Fruit fly (Drosophila melanogaster) whole organism, embryonic: ENCODE measurements around the gene CG3841.
A peak's percentile ranks its signal among the peaks of the same experiment; 100 is the strongest.

Experiments
- Asciz ChIP-seq: fragments of 200-800 bp; sonication (Bioruptor generic); optimal IDR thresholded peaks from 2 replicates; lab custom pipeline; 2017; ENCODE audit warnings: missing biosample characterization, mild to moderate bottlenecking, missing genetic modification characterization, missing genetic modification reagents
- Atf-2 ChIP-seq: fragments of 200-800 bp; sonication (Bioruptor generic); optimal IDR thresholded peaks from 2 replicates; lab custom pipeline; 2016; ENCODE audit warnings: missing biosample characterization, missing genetic modification characterization
- Atf6 ChIP-seq: fragments of 200-800 bp; sonication (Bioruptor generic); IDR thresholded peaks from 2 replicates; pipeline ENCODE4 v1.3.6; 2022; ENCODE audit warnings: missing biosample characterization, missing genetic modification characterization
- CG10209 ChIP-seq: fragments of 200-800 bp; sonication (Bioruptor generic); optimal IDR thresholded peaks from 3 replicates; lab custom pipeline; 2017; ENCODE audit warnings: missing biosample characterization, mild to moderate bottlenecking, missing genetic modification characterization, missing genetic modification reagents
- CG10543 ChIP-seq: fragments of 200-800 bp; sonication (Bioruptor generic); optimal IDR thresholded peaks from 3 replicates; lab custom pipeline; 2017; ENCODE audit warnings: missing biosample characterization, mild to moderate bottlenecking, missing genetic modification characterization, moderate library complexity
- CG12104 ChIP-seq: fragments of 200-800 bp; sonication (Bioruptor generic); optimal IDR thresholded peaks from 3 replicates; lab custom pipeline; 2016; ENCODE audit warnings: missing biosample characterization, missing genetic modification characterization
- CG14667 ChIP-seq: fragments of 200-800 bp; sonication (Bioruptor generic); IDR thresholded peaks from 2 replicates; pipeline ENCODE4 v1.3.6; 2022; ENCODE audit warnings: missing biosample characterization, missing genetic modification characterization
- CG15269 ChIP-seq: fragments of 200-800 bp; sonication (Bioruptor generic); optimal IDR thresholded peaks from 2 replicates; lab custom pipeline; 2018; ENCODE audit warnings: missing biosample characterization, mild to moderate bottlenecking, missing genetic modification characterization, moderate library complexity
- CG15696 ChIP-seq: fragments of 200-800 bp; sonication (Bioruptor generic); optimal IDR thresholded peaks from 2 replicates; lab custom pipeline; 2019; ENCODE audit warnings: missing biosample characterization, mild to moderate bottlenecking, missing genetic modification characterization, moderate library complexity
- CG3726 ChIP-seq: fragments of 200-800 bp; sonication (Bioruptor generic); IDR thresholded peaks from 3 replicates; pipeline ENCODE4, ENCODE4 v1.3.6; 2022; ENCODE audit warnings: missing biosample characterization, missing genetic modification characterization
- CG4820 ChIP-seq: fragments of 200-800 bp; sonication (Bioruptor generic); optimal IDR thresholded peaks from 3 replicates; lab custom pipeline; 2016; ENCODE audit warnings: missing biosample characterization, missing genetic modification characterization
- CG5953 ChIP-seq: fragments of 200-800 bp; sonication (Bioruptor generic); IDR thresholded peaks from 2 replicates; pipeline ENCODE4 v1.3.6; 2022; ENCODE audit warnings: missing biosample characterization, missing genetic modification characterization
- CG6683 ChIP-seq: fragments of 200-800 bp; sonication (Bioruptor generic); optimal IDR thresholded peaks from 2 replicates; lab custom pipeline; 2017; ENCODE audit warnings: missing biosample characterization, mild to moderate bottlenecking, missing genetic modification characterization, missing genetic modification reagents
- CG6813 ChIP-seq: fragments of 200-800 bp; sonication (Bioruptor generic); optimal IDR thresholded peaks from 2 replicates; lab custom pipeline; 2017; ENCODE audit warnings: missing biosample characterization, missing genetic modification characterization, mild to moderate bottlenecking, moderate library complexity, missing genetic modification reagents
- CHES-1-like ChIP-seq: fragments of 200-800 bp; sonication (Bioruptor generic); optimal IDR thresholded peaks from 2 replicates; lab custom pipeline; 2016; ENCODE audit warnings: missing biosample characterization, missing genetic modification characterization
- Camta ChIP-seq: fragments of 200-800 bp; sonication (Bioruptor generic); optimal IDR thresholded peaks from 2 replicates; lab custom pipeline; 2016; ENCODE audit warnings: missing biosample characterization, missing genetic modification characterization
- CkIIα-i1 ChIP-seq: fragments of 200-800 bp; sonication (Bioruptor generic); IDR thresholded peaks from 2 replicates; pipeline ENCODE4 v1.3.6; 2022; ENCODE audit warnings: missing biosample characterization, missing genetic modification characterization
- D ChIP-seq, 2 experiments: fragments of 200-800 bp in 1 of 2; fragments of >200 bp in 1 of 2; sonication (Bioruptor generic) in 1 of 2; optimal IDR thresholded peaks; 2 replicates in 1 of 2; 3 replicates in 1 of 2; lab custom pipeline; 2017; ENCODE audit warnings: mild to moderate bottlenecking in 1 of 2, missing biosample characterization in 1 of 2, missing genetic modification characterization in 1 of 2, missing genetic modification reagents in 1 of 2
- Dp ChIP-seq: fragments of 200-800 bp; sonication (Bioruptor generic); optimal IDR thresholded peaks from 2 replicates; lab custom pipeline; 2018; ENCODE audit warnings: missing biosample characterization, mild to moderate bottlenecking, missing genetic modification characterization, moderate library complexity
- Gug ChIP-seq: fragments of 200-800 bp; sonication (Bioruptor generic); IDR thresholded peaks from 4 replicates; pipeline ENCODE4 v1.3.6; 2022; ENCODE audit warnings: missing biosample characterization, missing genetic modification characterization
- Hr3 ChIP-seq: fragments of 200-800 bp; sonication (Bioruptor generic); optimal IDR thresholded peaks from 3 replicates; lab custom pipeline; 2016; ENCODE audit warnings: missing biosample characterization, missing genetic modification characterization
- Lim3 ChIP-seq: fragments of 200-800 bp; sonication (Bioruptor generic); IDR thresholded peaks from 2 replicates; pipeline ENCODE4 v1.3.6; 2022; ENCODE audit warnings: missing biosample characterization, missing genetic modification characterization
- Med ChIP-seq: fragments of 200-800 bp; sonication (Bioruptor generic); peaks from one replicate; lab custom pipeline; 2016; ENCODE audit warnings: missing biosample characterization, missing genetic modification characterization, mild to moderate bottlenecking, inconsistent platforms, moderate library complexity
- NK7.1 ChIP-seq: fragments of 200-800 bp; sonication (Bioruptor generic); optimal IDR thresholded peaks from 3 replicates; lab custom pipeline; 2016; ENCODE audit warnings: missing biosample characterization, missing genetic modification characterization
- Neu2 ChIP-seq: fragments of 200-800 bp; sonication (Bioruptor generic); optimal IDR thresholded peaks from 3 replicates; lab custom pipeline; 2016; ENCODE audit warnings: missing biosample characterization, missing genetic modification characterization, borderline replicate concordance
- Oli ChIP-seq: fragments of 200-800 bp; sonication (Bioruptor generic); optimal IDR thresholded peaks from 2 replicates; lab custom pipeline; 2018; ENCODE audit warnings: missing biosample characterization, mild to moderate bottlenecking, missing genetic modification characterization, moderate library complexity
- Rfx ChIP-seq: fragments of 200-800 bp; sonication (Bioruptor generic); IDR thresholded peaks from 2 replicates; pipeline ENCODE4 v1.3.6; 2022; ENCODE audit warnings: missing biosample characterization, missing genetic modification characterization
- Scr ChIP-seq: fragments of 200-800 bp; sonication (Bioruptor generic); IDR thresholded peaks from 2 replicates; pipeline ENCODE4 v1.3.6; 2022; ENCODE audit warnings: missing biosample characterization, missing genetic modification characterization; ENCODE audit not compliant: partially characterized antibody
- Sox100B ChIP-seq: fragments of 200-800 bp; sonication (Bioruptor generic); optimal IDR thresholded peaks from 3 replicates; lab custom pipeline; 2018; ENCODE audit warnings: missing biosample characterization, mild to moderate bottlenecking, missing genetic modification characterization
- Sox102F ChIP-seq: fragments of 200-800 bp; sonication (Bioruptor generic); optimal IDR thresholded peaks from 2 replicates; lab custom pipeline; 2018; ENCODE audit warnings: missing biosample characterization, mild to moderate bottlenecking, missing genetic modification characterization, moderate library complexity
- Stat92E ChIP-seq, 3 experiments: fragments of >200 bp in 2 of 3; fragments of 200-800 bp in 1 of 3; sonication (Bioruptor generic) in 1 of 3; optimal IDR thresholded peaks; 2 replicates each; lab custom pipeline; 2017 to 2019; ENCODE audit warnings: missing biosample characterization in 3 of 3, missing genetic modification characterization in 3 of 3, mild to moderate bottlenecking in 1 of 3, moderate library complexity in 1 of 3
- Usf ChIP-seq: fragments of 200-800 bp; sonication (Bioruptor generic); optimal IDR thresholded peaks from 2 replicates; lab custom pipeline; 2017; ENCODE audit warnings: missing genotype, missing biosample characterization, missing genetic modification characterization
- btn ChIP-seq: fragments of 200-800 bp; sonication (Bioruptor generic); optimal IDR thresholded peaks from 2 replicates; lab custom pipeline; 2016; ENCODE audit warnings: missing biosample characterization, missing genetic modification characterization
- chm ChIP-seq: fragments of 200-800 bp; sonication (Bioruptor generic); IDR thresholded peaks from 2 replicates; pipeline ENCODE4 v1.3.6; 2022; ENCODE audit warnings: missing biosample characterization, missing genetic modification characterization
- crc ChIP-seq: fragments of 200-800 bp; sonication (Bioruptor generic); optimal IDR thresholded peaks from 2 replicates; lab custom pipeline; 2016; ENCODE audit warnings: missing biosample characterization, missing genetic modification characterization
- disco-r ChIP-seq: fragments of 200-800 bp; sonication (Bioruptor generic); optimal IDR thresholded peaks from 2 replicates; lab custom pipeline; 2016; ENCODE audit warnings: missing biosample characterization, missing genetic modification characterization
- fru ChIP-seq: fragments of >200 bp; optimal IDR thresholded peaks from 2 replicates; lab custom pipeline; 2017
- jigr1 ChIP-seq: fragments of 200-800 bp; sonication (Bioruptor generic); IDR thresholded peaks from 3 replicates; pipeline ENCODE4 v1.3.6; 2022; ENCODE audit warnings: missing biosample characterization, missing genetic modification characterization
- kay ChIP-seq: fragments of 200-800 bp; sonication (Bioruptor generic); optimal IDR thresholded peaks from 2 replicates; lab custom pipeline; 2016; ENCODE audit warnings: missing biosample characterization, missing genetic modification characterization
- klu ChIP-seq: fragments of 200-800 bp; sonication (Bioruptor generic); IDR thresholded peaks from 2 replicates; pipeline ENCODE4 v1.3.6; 2022; ENCODE audit warnings: missing biosample characterization, missing genetic modification characterization
- nau ChIP-seq: fragments of 200-800 bp; sonication (Bioruptor generic); optimal IDR thresholded peaks from 3 replicates; lab custom pipeline; 2017; ENCODE audit warnings: missing biosample characterization, mild to moderate bottlenecking, missing genetic modification characterization, missing genetic modification reagents
- nerfin-2 ChIP-seq: fragments of 200-800 bp; sonication (Bioruptor generic); IDR thresholded peaks from 2 replicates; pipeline ENCODE4 v1.3.6; 2022; ENCODE audit warnings: missing biosample characterization, missing genetic modification characterization; ENCODE audit not compliant: partially characterized antibody
- pb ChIP-seq: fragments of 200-800 bp; sonication (Bioruptor generic); optimal IDR thresholded peaks from 3 replicates; lab custom pipeline; 2016; ENCODE audit warnings: missing biosample characterization, missing genetic modification characterization
- pum ChIP-seq: fragments of 200-800 bp; sonication (Bioruptor generic); optimal IDR thresholded peaks from 2 replicates; lab custom pipeline; 2016; ENCODE audit warnings: missing biosample characterization, missing genetic modification characterization
- run ChIP-seq: fragments of 200-800 bp; sonication (Bioruptor generic); optimal IDR thresholded peaks from 3 replicates; lab custom pipeline; 2018; ENCODE audit warnings: missing biosample characterization, mild to moderate bottlenecking, missing genetic modification characterization
- sisA ChIP-seq: fragments of 200-800 bp; sonication (Bioruptor generic); IDR thresholded peaks from 2 replicates; pipeline ENCODE4 v1.3.6; 2022; ENCODE audit warnings: missing biosample characterization, missing genetic modification characterization
- sr ChIP-seq: fragments of 200-800 bp; sonication (Bioruptor generic); IDR thresholded peaks from 3 replicates; pipeline ENCODE4 v1.3.6; 2022; ENCODE audit warnings: missing biosample characterization, missing genetic modification characterization
- tgo ChIP-seq: fragments of 200-800 bp; sonication (Bioruptor generic); IDR thresholded peaks from 3 replicates; pipeline ENCODE4 v1.3.6; 2022; ENCODE audit warnings: missing biosample characterization, missing genetic modification characterization
- tin ChIP-seq: fragments of 200-800 bp; sonication (Bioruptor generic); optimal IDR thresholded peaks from 3 replicates; lab custom pipeline; 2016; ENCODE audit warnings: missing biosample characterization, missing genetic modification characterization
- tio ChIP-seq: fragments of 200-800 bp; sonication (Bioruptor generic); optimal IDR thresholded peaks from 2 replicates; lab custom pipeline; 2017; ENCODE audit warnings: missing biosample characterization, missing genetic modification characterization, inconsistent platforms
- yki ChIP-seq: fragments of >200 bp; optimal IDR thresholded peaks from 3 replicates; lab custom pipeline; 2018

The CG3841 gene

dm6 chr2L:9598390-9598789 lies 9.1 kb downstream of the CG3841 start (continued):
- TF ChIP-seq NK7.1 (GFP tag; lab: Kevin White, UChicago) (no peak), CG3726 (GFP tag; lab: Robert Waterston, UW) (0 out of 3 replicates have a peak, but pooled peaks have one; percentile 57), CG10209 (GFP tag; lab: Kevin White, UChicago) (peak; percentile 61), Neu2 (GFP tag; lab: Kevin White, UChicago) (no peak), Hr3 (GFP tag; lab: Kevin White, UChicago) (peak; percentile 55), Dp (GFP tag; lab: Kevin White, UChicago) (no peak), Sox100B (GFP tag; lab: Kevin White, UChicago) (peak; percentile 49), Gug (peak; percentile 63; the same call in 3 of the 4 replicates), fru (lab: Kevin White, UChicago) (no peak), sisA (peak; percentile 80), CG4820 (peak; percentile 71), CG15696 (tag; lab: Kevin White, UChicago) (peak; percentile 86), CG6813 (GFP tag; lab: Kevin White, UChicago) (peak; percentile 37), CkIIα-i1 (GFP tag; lab: Robert Waterston, UW) (no peak), run (tag; lab: Kevin White, UChicago) (no peak), CG6683 (no peak), nau (GFP tag; lab: Kevin White, UChicago) (no peak), Oli (tag; lab: Kevin White, UChicago) (peak; percentile 67), yki (lab: Kevin White, UChicago) (no peak), Usf (GFP tag; lab: Kevin White, UChicago) (peak; percentile 44), kay (no peak), CG14667 (GFP tag; lab: Robert Waterston, UW) (peak; percentile 80), pb (GFP tag; lab: Kevin White, UChicago) (no peak), nerfin-2 (GFP tag; lab: Robert Waterston, UW) (no peak), Med (GFP tag; lab: Kevin White, UChicago) (peak; percentile 67), D (optimal IDR thresholded peaks at IDR 0.05; lab: Kevin White, UChicago) (no peak), D (GFP tag; optimal IDR thresholded peaks at IDR 0.05; lab: Kevin White, UChicago) (peak; percentile 82), tin (GFP tag; lab: Kevin White, UChicago) (peak; percentile 60), CHES-1-like (no peak), pum (peak; percentile 1), Atf-2 (GFP tag; lab: Kevin White, UChicago) (no peak), tio (GFP tag; lab: Kevin White, UChicago) (peak; percentile 0), Rfx (peak; percentile 37; the same call in 1 of the 2 replicates), Scr (no peak), CG5953 (peak; percentile 65), jigr1 (GFP tag; lab: Robert Waterston, UW) (peak; percentile 40; the same call in 1 of the 3 replicates), CG10543 (no peak), Atf6 (GFP tag; lab: Robert Waterston, UW) (peak; percentile 28; the same call in 1 of the 2 replicates), Stat92E (GFP tag; optimal IDR thresholded peaks at IDR 0.05; lab: Kevin White, UChicago) (peak in 1 of 3 experiments; percentile 43), chm (GFP tag; lab: Robert Waterston, UW) (peak; percentile 84), Camta (GFP tag; lab: Kevin White, UChicago) (no peak), btn (GFP tag; lab: Kevin White, UChicago) (no peak), klu (peak; percentile 57; the same call in 1 of the 2 replicates), crc (GFP tag; lab: Kevin White, UChicago) (no peak), disco-r (GFP tag; lab: Kevin White, UChicago) (no peak), Sox102F (GFP tag; lab: Kevin White, UChicago) (peak; percentile 65), Lim3 (GFP tag; lab: Robert Waterston, UW) (no peak), Asciz (GFP tag; lab: Kevin White, UChicago) (peak; percentile 16), sr (0 out of 3 replicates have a peak, but pooled peaks have one; percentile 18), CG15269 (tag; lab: Kevin White, UChicago) (no peak), tgo (GFP tag; lab: Robert Waterston, UW) (peak; percentile 74), CG12104 (GFP tag; lab: Kevin White, UChicago) (no peak)
